Fruit fly (Drosophila melanogaster): ENCODE results near the gene CG31751.

Gene CG31751

DNA sequence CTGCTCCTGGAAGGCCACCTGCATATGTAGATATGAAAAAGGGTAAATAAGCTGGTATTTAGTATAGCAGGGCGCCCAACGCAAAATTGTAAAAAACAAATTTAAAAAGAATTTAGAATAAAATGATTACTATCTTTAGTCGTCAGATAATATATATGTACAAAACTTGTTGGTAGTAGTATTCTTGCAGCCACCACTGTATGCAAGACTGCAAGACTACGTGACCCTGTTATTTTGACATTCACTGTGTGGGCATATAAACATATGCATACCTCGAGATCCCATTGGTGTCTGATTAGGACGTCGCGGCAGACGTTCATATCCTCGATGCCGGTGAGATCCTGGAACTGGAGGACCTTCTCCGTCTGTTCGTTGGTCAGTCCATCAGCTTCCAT is 30.8 kb downstream of the CG31751 start (continued):
- TF ChIP-seq Sox102F (GFP tag; optimal IDR thresholded peaks at IDR 0.05) (no peak), chinmo (GFP tag; IDR thresholded peaks at IDR 0.05; ENCODE audit: partially characterized antibody) (peak; percentile 89; the same call in 1 of the 4 replicates), CG10979 (tag; optimal IDR thresholded peaks at IDR 0.05) (no peak), CG1647 (GFP tag; optimal IDR thresholded peaks at IDR 0.05) (peak; percentile 15), jigr1 (GFP tag; IDR thresholded peaks at IDR 0.05) (no peak), gsb-n (tag; optimal IDR thresholded peaks at IDR 0.05) (no peak), CG10462 (GFP tag; optimal IDR thresholded peaks at IDR 0.05) (no peak), Dek (tag; optimal IDR thresholded peaks at IDR 0.05) (no peak), Doc2 (GFP tag; IDR thresholded peaks at IDR 0.05) (no peak), Ets65A (GFP tag) (no peak), CG9797 (GFP tag; optimal IDR thresholded peaks at IDR 0.05) (no peak), zen2 (GFP tag; IDR thresholded peaks at IDR 0.05; ENCODE audit: partially characterized antibody) (no peak), CG13624 (GFP tag; optimal IDR thresholded peaks at IDR 0.05) (peak; percentile 45), Nf-YB (GFP tag; optimal IDR thresholded peaks at IDR 0.05) (no peak), vnd (GFP tag; IDR thresholded peaks at IDR 0.05; ENCODE audit: partially characterized antibody) (no peak), CG9817 (tag; optimal IDR thresholded peaks at IDR 0.05) (no peak), CG15601 (tag; optimal IDR thresholded peaks at IDR 0.05) (no peak), peb (GFP tag; IDR thresholded peaks at IDR 0.05) (no peak), Dip3 (GFP tag; optimal IDR thresholded peaks at IDR 0.05) (peak; percentile 4), CG14050 (GFP tag; IDR thresholded peaks at IDR 0.05) (no peak), CG17568 (GFP tag; optimal IDR thresholded peaks at IDR 0.05) (no peak), Gsc (GFP tag; IDR thresholded peaks at IDR 0.05) (no peak), Mrtf (GFP tag; IDR thresholded peaks at IDR 0.05) (no peak), CG13287 (GFP tag; IDR thresholded peaks at IDR 0.05; ENCODE audit: partially characterized antibody) (no peak), CG31224 (GFP tag; IDR thresholded peaks at IDR 0.05) (no peak), eyg (GFP tag; optimal IDR thresholded peaks at IDR 0.05) (no peak), sima (GFP tag; optimal IDR thresholded peaks at IDR 0.05) (no peak), Dbx (GFP tag; IDR thresholded peaks at IDR 0.05) (no peak), Awh (GFP tag; IDR thresholded peaks at IDR 0.05) (no peak; the same call in 1 of the 2 replicates), esg (GFP tag; conservative IDR thresholded peaks at IDR 0.05) (no peak), Usf (GFP tag; optimal IDR thresholded peaks at IDR 0.05) (no peak), bsh (GFP tag; optimal IDR thresholded peaks at IDR 0.05) (no peak), HmgD (GFP tag; optimal IDR thresholded peaks at IDR 0.05) (no peak), cg (GFP tag; optimal IDR thresholded peaks at IDR 0.05) (no peak), cato (GFP tag; optimal IDR thresholded peaks at IDR 0.05; ENCODE audit: borderline replicate concordance) (no peak), CG9727 (GFP tag; optimal IDR thresholded peaks at IDR 0.05) (no peak), gcm (GFP tag; optimal IDR thresholded peaks at IDR 0.05) (no peak), gro (GFP tag; optimal IDR thresholded peaks at IDR 0.05) (no peak), CG12744 (GFP tag; optimal IDR thresholded peaks at IDR 0.05) (no peak), NfI (GFP tag; optimal IDR thresholded peaks at IDR 0.05) (peak; percentile 18), Xbp1 (GFP tag; optimal IDR thresholded peaks at IDR 0.05) (peak; percentile 12), HmgZ (tag; optimal IDR thresholded peaks at IDR 0.05) (no peak), CG4282 (GFP tag; optimal IDR thresholded peaks at IDR 0.05) (no peak), salm (tag; optimal IDR thresholded peaks at IDR 0.05) (no peak), CG6683 (GFP tag; optimal IDR thresholded peaks at IDR 0.05) (no peak), eve (GFP tag; optimal IDR thresholded peaks at IDR 0.05) (no peak), E2f1 (GFP tag; IDR thresholded peaks at IDR 0.05) (no peak), CG5245 (GFP tag; optimal IDR thresholded peaks at IDR 0.05) (no peak), CG11723 (GFP tag; optimal IDR thresholded peaks at IDR 0.05) (no peak), Kr (GFP tag; optimal IDR thresholded peaks at IDR 0.05) (no peak), ham (GFP tag; IDR thresholded peaks at IDR 0.05) (no peak), lab (GFP tag; optimal IDR thresholded peaks at IDR 0.05) (peak; percentile 13)

Data from whole organism, embryonic.